Fruit fly (Drosophila melanogaster) whole organism, embryonic: Measurements from ENCODE around the gene Nepl7.

Experiments
- Adf1 ChIP-seq: fragments of 200-800 bp; sonication (Bioruptor generic); IDR thresholded peaks from 2 replicates; pipeline ENCODE4 v1.3.6; 2022; ENCODE audit warnings: missing biosample characterization, missing genetic modification characterization
- Aef1 ChIP-seq: fragments of 200-800 bp; sonication (Bioruptor generic); IDR thresholded peaks from 3 replicates; pipeline ENCODE4 v1.3.6; 2022; ENCODE audit warnings: missing biosample characterization, missing genetic modification characterization
- Antp ChIP-seq: fragments of 200-800 bp; sonication (Bioruptor generic); optimal IDR thresholded peaks from 3 replicates; lab custom pipeline; 2016; ENCODE audit warnings: missing biosample characterization, missing genetic modification characterization
- Bdp1 ChIP-seq: fragments of 200-800 bp; sonication (Bioruptor generic); optimal IDR thresholded peaks from 3 replicates; lab custom pipeline; 2016; ENCODE audit warnings: missing biosample characterization, missing genetic modification characterization
- Blimp-1 ChIP-seq: fragments of 200-800 bp; sonication (Bioruptor generic); optimal IDR thresholded peaks from 3 replicates; lab custom pipeline; 2018; ENCODE audit warnings: missing biosample characterization, missing genetic modification characterization, mild to moderate bottlenecking, moderate library complexity, missing genetic modification reagents
- BtbVII ChIP-seq: fragments of 200-800 bp; sonication (Bioruptor generic); optimal IDR thresholded peaks from 3 replicates; lab custom pipeline; 2017; ENCODE audit warnings: missing biosample characterization, mild to moderate bottlenecking, missing genetic modification characterization
- CG10209 ChIP-seq: fragments of 200-800 bp; sonication (Bioruptor generic); optimal IDR thresholded peaks from 3 replicates; lab custom pipeline; 2017; ENCODE audit warnings: missing biosample characterization, mild to moderate bottlenecking, missing genetic modification characterization, missing genetic modification reagents
- CG10274 ChIP-seq: fragments of 200-800 bp; sonication (Bioruptor generic); optimal IDR thresholded peaks from 3 replicates; lab custom pipeline; 2017; ENCODE audit warnings: missing biosample characterization, mild to moderate bottlenecking, missing genetic modification characterization
- CG10565 ChIP-seq: fragments of 200-800 bp; sonication (Bioruptor generic); optimal IDR thresholded peaks from 3 replicates; lab custom pipeline; 2016; ENCODE audit warnings: missing biosample characterization, mild to moderate bottlenecking, missing genetic modification characterization
- CG11398 ChIP-seq: fragments of 200-800 bp; sonication (Bioruptor generic); optimal IDR thresholded peaks from 2 replicates; lab custom pipeline; 2016; ENCODE audit warnings: missing biosample characterization, missing genetic modification characterization
- CG11695 ChIP-seq: fragments of 200-800 bp; sonication (Bioruptor generic); IDR thresholded peaks from 3 replicates; pipeline ENCODE4 v1.3.6; 2022; ENCODE audit warnings: missing biosample characterization, missing genetic modification characterization
- CG14860 ChIP-seq: fragments of 200-800 bp; sonication (Bioruptor generic); IDR thresholded peaks from 3 replicates; pipeline ENCODE4 v1.3.6; 2022; ENCODE audit warnings: missing biosample characterization, missing genetic modification characterization; ENCODE audit not compliant: partially characterized antibody
- CG16815 ChIP-seq: fragments of 200-800 bp; sonication (Bioruptor generic); optimal IDR thresholded peaks from 3 replicates; lab custom pipeline; 2017; ENCODE audit warnings: missing biosample characterization, mild to moderate bottlenecking, missing genetic modification characterization
- CG18619 ChIP-seq: fragments of 200-800 bp; sonication (Bioruptor generic); optimal IDR thresholded peaks from 3 replicates; lab custom pipeline; 2017; ENCODE audit warnings: missing biosample characterization, mild to moderate bottlenecking, missing genetic modification characterization
- CG3065 ChIP-seq: fragments of 200-800 bp; sonication (Bioruptor generic); optimal IDR thresholded peaks from 2 replicates; lab custom pipeline; 2016; ENCODE audit warnings: missing biosample characterization, missing genetic modification characterization
- CG4730 ChIP-seq: fragments of 200-800 bp; sonication (Bioruptor generic); IDR thresholded peaks from 2 replicates; pipeline ENCODE4 v1.3.6; 2022; ENCODE audit warnings: missing biosample characterization, missing genetic modification characterization
- CG6175 ChIP-seq: fragments of 200-800 bp; sonication (Bioruptor generic); IDR thresholded peaks from 3 replicates; pipeline ENCODE4 v1.3.6; 2022; ENCODE audit warnings: missing biosample characterization, missing genetic modification characterization
- CG6254 ChIP-seq: fragments of 200-800 bp; sonication (Bioruptor generic); optimal IDR thresholded peaks from 3 replicates; lab custom pipeline; 2017; ENCODE audit warnings: mild to moderate bottlenecking, missing biosample characterization, missing genetic modification reagents, missing genetic modification characterization
- CG7745 ChIP-seq: fragments of 200-800 bp; sonication (Bioruptor generic); optimal IDR thresholded peaks from 2 replicates; lab custom pipeline; 2018; ENCODE audit warnings: missing biosample characterization, mild to moderate bottlenecking, missing genetic modification characterization, moderate library complexity
- CG8924 ChIP-seq: fragments of 200-800 bp; optimal IDR thresholded peaks from 3 replicates; lab custom pipeline; 2019; ENCODE audit warnings: missing biosample characterization, mild to moderate bottlenecking, missing genetic modification characterization, moderate library complexity
- CG8944 ChIP-seq: fragments of 200-800 bp; sonication (Bioruptor generic); optimal IDR thresholded peaks from 3 replicates; lab custom pipeline; 2016; ENCODE audit warnings: missing biosample characterization, missing genetic modification characterization
- CG9437 ChIP-seq: fragments of 200-800 bp; sonication (Bioruptor generic); optimal IDR thresholded peaks from 2 replicates; lab custom pipeline; 2018; ENCODE audit warnings: missing biosample characterization, mild to moderate bottlenecking, missing genetic modification characterization
- Camta ChIP-seq: fragments of 200-800 bp; sonication (Bioruptor generic); optimal IDR thresholded peaks from 2 replicates; lab custom pipeline; 2016; ENCODE audit warnings: missing biosample characterization, missing genetic modification characterization
- Dad ChIP-seq: fragments of 200-800 bp; sonication (Bioruptor generic); optimal IDR thresholded peaks from 3 replicates; lab custom pipeline; 2016; ENCODE audit warnings: missing biosample characterization, missing genetic modification characterization
- Dll ChIP-seq: fragments of 200-800 bp; sonication (Bioruptor generic); IDR thresholded peaks from 4 replicates; pipeline ENCODE4 v1.3.6; 2022; ENCODE audit warnings: missing biosample characterization, missing genetic modification characterization; ENCODE audit not compliant: partially characterized antibody
- Hmr ChIP-seq: fragments of 200-800 bp; sonication (Bioruptor generic); optimal IDR thresholded peaks from 3 replicates; lab custom pipeline; 2017; ENCODE audit warnings: mild to moderate bottlenecking, missing biosample characterization, missing genetic modification reagents, missing genetic modification characterization
- MESR4 ChIP-seq: fragments of 200-800 bp; sonication (Bioruptor generic); optimal IDR thresholded peaks from 2 replicates; lab custom pipeline; 2018; ENCODE audit warnings: missing biosample characterization, mild to moderate bottlenecking, missing genetic modification characterization, moderate library complexity
- Myb ChIP-seq: fragments of 200-800 bp; sonication (Bioruptor generic); optimal IDR thresholded peaks from 2 replicates; lab custom pipeline; 2016; ENCODE audit warnings: missing biosample characterization, missing genetic modification characterization
- Oli ChIP-seq: fragments of 200-800 bp; sonication (Bioruptor generic); optimal IDR thresholded peaks from 2 replicates; lab custom pipeline; 2018; ENCODE audit warnings: missing biosample characterization, mild to moderate bottlenecking, missing genetic modification characterization, moderate library complexity
- Ptx1 ChIP-seq: fragments of 200-800 bp; sonication (Bioruptor generic); IDR thresholded peaks from 2 replicates; pipeline ENCODE4 v1.3.6; 2022; ENCODE audit warnings: missing biosample characterization, missing genetic modification characterization
- Rfx ChIP-seq: fragments of 200-800 bp; sonication (Bioruptor generic); IDR thresholded peaks from 2 replicates; pipeline ENCODE4 v1.3.6; 2022; ENCODE audit warnings: missing biosample characterization, missing genetic modification characterization
- ac ChIP-seq: fragments of 200-800 bp; sonication (Bioruptor generic); optimal IDR thresholded peaks from 3 replicates; lab custom pipeline; 2017; ENCODE audit warnings: missing biosample characterization, mild to moderate bottlenecking, missing genetic modification characterization
- bcd ChIP-seq: fragments of 200-800 bp; sonication (Bioruptor generic); optimal IDR thresholded peaks from 2 replicates; lab custom pipeline; 2017; ENCODE audit warnings: missing biosample characterization, mild to moderate bottlenecking, missing genetic modification characterization
- cg ChIP-seq: fragments of 200-800 bp; sonication (Bioruptor generic); optimal IDR thresholded peaks from 3 replicates; lab custom pipeline; 2019; ENCODE audit warnings: missing biosample characterization, mild to moderate bottlenecking, missing genetic modification characterization, moderate library complexity
- chm ChIP-seq: fragments of 200-800 bp; sonication (Bioruptor generic); IDR thresholded peaks from 2 replicates; pipeline ENCODE4 v1.3.6; 2022; ENCODE audit warnings: missing biosample characterization, missing genetic modification characterization
- dati ChIP-seq: fragments of 200-800 bp; sonication (Bioruptor generic); IDR thresholded peaks from 2 replicates; pipeline ENCODE4 v1.3.6; 2022; ENCODE audit warnings: missing biosample characterization, missing genetic modification characterization
- disco-r ChIP-seq: fragments of 200-800 bp; sonication (Bioruptor generic); optimal IDR thresholded peaks from 2 replicates; lab custom pipeline; 2016; ENCODE audit warnings: missing biosample characterization, missing genetic modification characterization
- fd3F ChIP-seq: fragments of 200-800 bp; sonication (Bioruptor generic); optimal IDR thresholded peaks from 2 replicates; lab custom pipeline; 2018; ENCODE audit warnings: missing biosample characterization, mild to moderate bottlenecking, missing genetic modification characterization, moderate library complexity
- fu2 ChIP-seq: fragments of 200-800 bp; sonication (Bioruptor generic); optimal IDR thresholded peaks from 2 replicates; lab custom pipeline; 2016; ENCODE audit warnings: missing biosample characterization, missing genetic modification characterization
- ind ChIP-seq: fragments of 200-800 bp; sonication (Bioruptor generic); optimal IDR thresholded peaks from 3 replicates; lab custom pipeline; 2016; ENCODE audit warnings: missing biosample characterization, missing genetic modification characterization
- ken ChIP-seq: fragments of 200-800 bp; sonication (Bioruptor generic); IDR thresholded peaks from 3 replicates; pipeline ENCODE4 v1.3.6; 2022; ENCODE audit warnings: missing biosample characterization, missing genetic modification characterization
- mam ChIP-seq: fragments of 200-800 bp; sonication (Bioruptor generic); optimal IDR thresholded peaks from 3 replicates; lab custom pipeline; 2016; ENCODE audit warnings: missing biosample characterization, missing genetic modification characterization
- odd ChIP-seq: fragments of 200-800 bp; sonication (Bioruptor generic); optimal IDR thresholded peaks from 2 replicates; lab custom pipeline; 2017; ENCODE audit warnings: missing biosample characterization, mild to moderate bottlenecking, missing genetic modification characterization
- pb ChIP-seq: fragments of 200-800 bp; sonication (Bioruptor generic); optimal IDR thresholded peaks from 3 replicates; lab custom pipeline; 2016; ENCODE audit warnings: missing biosample characterization, missing genetic modification characterization
- pho ChIP-seq: fragments of 200-800 bp; sonication (Bioruptor generic); optimal IDR thresholded peaks from 2 replicates; lab custom pipeline; 2016; ENCODE audit warnings: missing biosample characterization, missing genetic modification characterization
- sens ChIP-seq: fragments of 200-800 bp; sonication (Bioruptor generic); peaks from one replicate; lab custom pipeline; 2016; ENCODE audit warnings: missing biosample characterization, missing genetic modification characterization
- slp2 ChIP-seq: fragments of 200-800 bp; sonication (Bioruptor generic); optimal IDR thresholded peaks from 2 replicates; lab custom pipeline; 2016; ENCODE audit warnings: missing biosample characterization, missing genetic modification characterization
- so ChIP-seq: fragments of 200-800 bp; sonication (Bioruptor generic); IDR thresholded peaks from 3 replicates; pipeline ENCODE4 v1.3.6; 2022; ENCODE audit warnings: missing biosample characterization, missing genetic modification characterization
- sob ChIP-seq: fragments of 200-800 bp; sonication (Bioruptor generic); IDR thresholded peaks from 2 replicates; pipeline ENCODE4 v1.3.6; 2022; ENCODE audit warnings: missing biosample characterization, missing genetic modification characterization
- trem ChIP-seq: fragments of 200-800 bp; optimal IDR thresholded peaks from 3 replicates; lab custom pipeline; 2019; ENCODE audit warnings: missing biosample characterization, mild to moderate bottlenecking, missing genetic modification characterization, moderate library complexity
- tup ChIP-seq: fragments of 200-800 bp; sonication (Bioruptor generic); optimal IDR thresholded peaks from 2 replicates; lab custom pipeline; 2016; ENCODE audit warnings: missing biosample characterization, mild to moderate bottlenecking, missing genetic modification characterization, moderate library complexity
- wdn ChIP-seq: fragments of 200-800 bp; sonication (Bioruptor generic); IDR thresholded peaks from 2 replicates; pipeline ENCODE4 v1.3.6; 2022; ENCODE audit warnings: missing biosample characterization, missing genetic modification characterization

The Nepl7 gene

DNA sequence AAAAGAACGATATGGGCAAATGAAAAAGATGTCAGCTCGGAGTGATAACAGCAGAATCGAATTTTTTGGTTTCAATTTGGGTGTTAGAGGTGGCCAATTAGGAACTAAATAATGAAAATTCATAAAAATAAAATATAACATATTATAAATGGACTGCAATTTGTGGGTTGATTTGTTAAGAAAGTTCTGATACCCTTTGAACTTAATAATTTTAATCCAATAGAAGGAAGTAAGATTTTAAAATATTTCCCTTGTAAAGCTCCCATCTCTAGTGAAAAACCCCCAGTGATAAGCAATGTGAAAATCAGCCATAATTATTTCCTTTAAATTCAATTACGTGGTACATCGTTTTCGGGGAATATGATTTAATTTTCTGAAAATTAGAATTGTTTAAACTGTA is 25.2 kb downstream of the Nepl7 start (continued):
- TF ChIP-seq Blimp-1 (GFP tag; lab: Kevin White, UChicago) (peak; percentile 45), ac (GFP tag; lab: Kevin White, UChicago) (no peak), Dll (GFP tag; lab: Robert Waterston, UW) (no peak), Myb (no peak), CG10565 (no peak), CG6175 (GFP tag; lab: Robert Waterston, UW) (no peak), chm (GFP tag; lab: Robert Waterston, UW) (no peak), CG16815 (GFP tag; lab: Kevin White, UChicago) (no peak), CG18619 (GFP tag; lab: Kevin White, UChicago) (no peak), bcd (GFP tag; lab: Kevin White, UChicago) (peak; percentile 6), cg (no peak), CG4730 (GFP tag; lab: Robert Waterston, UW) (no peak), Dad (GFP tag; lab: Kevin White, UChicago) (no peak), CG10274 (GFP tag; lab: Kevin White, UChicago) (no peak), CG3065 (GFP tag; lab: Kevin White, UChicago) (no peak), odd (GFP tag; lab: Kevin White, UChicago) (peak; percentile 8), Adf1 (GFP tag; lab: Robert Waterston, UW) (peak; percentile 14; the same call in 1 of the 2 replicates), disco-r (GFP tag; lab: Kevin White, UChicago) (no peak), CG11695 (GFP tag; lab: Robert Waterston, UW) (0 out of 3 replicates have a peak, but pooled peaks have one; percentile 9), CG9437 (GFP tag; lab: Kevin White, UChicago) (no peak), so (GFP tag; lab: Robert Waterston, UW) (no peak), Hmr (peak; percentile 18), trem (tag; lab: Kevin White, UChicago) (no peak), sens (GFP tag; lab: Kevin White, UChicago) (peak; percentile 63), wdn (GFP tag; lab: Robert Waterston, UW) (peak; percentile 29; the same call in 1 of the 2 replicates), CG11398 (GFP tag; lab: Kevin White, UChicago) (no peak), mam (GFP tag; lab: Kevin White, UChicago) (no peak), pho (GFP tag; lab: Kevin White, UChicago) (no peak), tup (GFP tag; lab: Kevin White, UChicago) (no peak), MESR4 (GFP tag; lab: Kevin White, UChicago) (no peak), fu2 (no peak), slp2 (GFP tag; lab: Kevin White, UChicago) (no peak), Oli (tag; lab: Kevin White, UChicago) (peak; percentile 15), Antp (GFP tag; lab: Kevin White, UChicago) (no peak), CG14860 (no peak), BtbVII (GFP tag; lab: Kevin White, UChicago) (no peak), CG8924 (tag; lab: Kevin White, UChicago) (peak; percentile 23), dati (GFP tag; lab: Robert Waterston, UW) (no peak), ind (no peak), ken (no peak), sob (GFP tag; lab: Robert Waterston, UW) (no peak), Bdp1 (GFP tag; lab: Kevin White, UChicago) (no peak), CG10209 (GFP tag; lab: Kevin White, UChicago) (peak; percentile 31), Aef1 (GFP tag; lab: Robert Waterston, UW) (no peak), CG6254 (GFP tag; lab: Kevin White, UChicago) (no peak), fd3F (GFP tag; lab: Kevin White, UChicago) (no peak), CG8944 (GFP tag; lab: Kevin White, UChicago) (no peak), CG7745 (no peak), Ptx1 (peak; percentile 42), Camta (GFP tag; lab: Kevin White, UChicago) (no peak), pb (GFP tag; lab: Kevin White, UChicago) (no peak), Rfx (GFP tag; lab: Robert Waterston, UW) (peak; percentile 46; the same call in 1 of the 2 replicates)
